Worm (Caenorhabditis elegans) whole organism, L3 larva: Measurements from ENCODE around the gene best-22.
"Not testable (repeated sequence)": the region's sequence is repeated elsewhere in the genome, so short reads cannot be mapped to it uniquely, and the experiment has no call there.

Experiments used
- R02D3.7 ChIP-seq: fragments of 150-350 bp; optimal IDR thresholded peaks from 2 replicates; lab custom pipeline; 2014; ENCODE audit warnings: missing biosample characterization, missing genetic modification characterization
- ZK546.5 ChIP-seq: sonication (generic microtip); optimal IDR thresholded peaks from 2 replicates; lab custom pipeline; 2017; ENCODE audit warnings: missing biosample characterization, missing genetic modification characterization
- ama-1 ChIP-seq: fragments of 150-350 bp; optimal IDR thresholded peaks from 2 replicates; lab custom pipeline; 2018
- ceh-16 ChIP-seq: sonication (generic microtip); optimal IDR thresholded peaks from 2 replicates; lab custom pipeline; 2017; ENCODE audit warnings: missing biosample characterization, missing genetic modification characterization
- ceh-9 ChIP-seq: sonication (generic microtip); optimal IDR thresholded peaks from 2 replicates; lab custom pipeline; 2018; ENCODE audit warnings: missing biosample characterization, missing genetic modification characterization
- daf-12 ChIP-seq: fragments of 150-350 bp; optimal IDR thresholded peaks from 2 replicates; lab custom pipeline; 2014; ENCODE audit warnings: missing biosample characterization, missing genetic modification reagents, missing genetic modification characterization
- egl-5 ChIP-seq: fragments of 150-350 bp; optimal IDR thresholded peaks from 2 replicates; lab custom pipeline; 2017; ENCODE audit warnings: missing biosample characterization, missing genetic modification reagents, missing genetic modification characterization, inconsistent platforms
- elt-1 ChIP-seq: fragments of 150-350 bp; optimal IDR thresholded peaks from 2 replicates; lab custom pipeline; 2014; ENCODE audit warnings: missing biosample characterization, missing genetic modification characterization
- elt-2 ChIP-seq: sonication (generic microtip); optimal IDR thresholded peaks from 2 replicates; lab custom pipeline; 2016; ENCODE audit warnings: missing genetic modification reagents, mild to moderate bottlenecking, missing genetic modification characterization, missing compliant biosample characterization
- eor-1 ChIP-seq, 2 experiments: fragments of 150-350 bp; optimal IDR thresholded peaks; 2 replicates each; lab custom pipeline; 2014 to 2018; ENCODE audit warnings: missing biosample characterization in 2 of 2, missing genetic modification characterization in 2 of 2
- hmg-11 ChIP-seq: sonication (generic microtip); optimal IDR thresholded peaks from 2 replicates; lab custom pipeline; 2016; ENCODE audit warnings: missing genetic modification characterization, missing compliant biosample characterization
- lin-15B ChIP-seq: fragments of 150-350 bp; optimal IDR thresholded peaks from 2 replicates; lab custom pipeline; 2014; ENCODE audit warnings: missing biosample characterization, missing genetic modification characterization
- lin-39 ChIP-seq: fragments of 150-350 bp; optimal IDR thresholded peaks from 2 replicates; lab custom pipeline; 2018; ENCODE audit warnings: missing biosample characterization, missing genetic modification reagents, missing genetic modification characterization
- lsy-12 ChIP-seq: sonication (generic microtip); optimal IDR thresholded peaks from 2 replicates; lab custom pipeline; 2016; ENCODE audit warnings: mild to moderate bottlenecking, missing genetic modification characterization, missing compliant biosample characterization
- mml-1 ChIP-seq: fragments of 150-350 bp; sonication (generic microtip); optimal IDR thresholded peaks from 3 replicates; lab custom pipeline; 2014; ENCODE audit warnings: missing biosample characterization, missing genetic modification characterization
- nfya-1 ChIP-seq: sonication (generic microtip); optimal IDR thresholded peaks from 2 replicates; lab custom pipeline; 2017; ENCODE audit warnings: missing genetic modification characterization, mild to moderate bottlenecking, missing compliant biosample characterization, antibody characterized with exemption, moderate library complexity; ENCODE audit not compliant: insufficient read depth
- nhr-11 ChIP-seq: fragments of 150-350 bp; optimal IDR thresholded peaks from 2 replicates; lab custom pipeline; 2014; ENCODE audit warnings: missing biosample characterization, missing genetic modification characterization
- nhr-12 ChIP-seq: fragments of 150-350 bp; optimal IDR thresholded peaks from 2 replicates; lab custom pipeline; 2014; ENCODE audit warnings: missing biosample characterization, missing genetic modification characterization
- nhr-23 ChIP-seq: fragments of 150-350 bp; optimal IDR thresholded peaks from 2 replicates; lab custom pipeline; 2014; ENCODE audit warnings: missing biosample characterization, missing genetic modification reagents, missing genetic modification characterization
- nhr-25 ChIP-seq: sonication (generic microtip); optimal IDR thresholded peaks from 2 replicates; lab custom pipeline; 2017; ENCODE audit warnings: missing biosample characterization, missing genetic modification characterization
- nhr-28 ChIP-seq: fragments of 150-350 bp; optimal IDR thresholded peaks from 2 replicates; lab custom pipeline; 2014; ENCODE audit warnings: missing biosample characterization, missing genetic modification characterization
- nhr-43 ChIP-seq: sonication (generic microtip); optimal IDR thresholded peaks from 2 replicates; lab custom pipeline; 2016; ENCODE audit warnings: mild to moderate bottlenecking, missing genetic modification characterization, missing compliant biosample characterization; ENCODE audit not compliant: poor library complexity, severe bottlenecking
- nhr-67 ChIP-seq: fragments of 150-350 bp; optimal IDR thresholded peaks from 2 replicates; lab custom pipeline; 2014; ENCODE audit warnings: missing biosample characterization, missing genetic modification characterization
- nhr-76 ChIP-seq: fragments of 150-350 bp; sonication (generic microtip); optimal IDR thresholded peaks from 5 replicates; lab custom pipeline; 2014; ENCODE audit warnings: missing biosample characterization, missing genetic modification characterization
- nhr-77 ChIP-seq: fragments of 150-350 bp; optimal IDR thresholded peaks from 2 replicates; lab custom pipeline; 2014; ENCODE audit warnings: missing biosample characterization, missing genetic modification characterization
- pha-4 ChIP-seq: fragments of 150-350 bp; optimal IDR thresholded peaks from 2 replicates; lab custom pipeline; 2014; ENCODE audit warnings: missing biosample characterization, missing genetic modification reagents, missing genetic modification characterization
- pqm-1 ChIP-seq: fragments of 150-350 bp; optimal IDR thresholded peaks from 2 replicates; lab custom pipeline; 2017; ENCODE audit warnings: missing biosample characterization, missing genetic modification characterization, inconsistent platforms
- skn-1 ChIP-seq: fragments of 150-350 bp; optimal IDR thresholded peaks from 2 replicates; lab custom pipeline; 2014; ENCODE audit warnings: missing biosample characterization, missing genetic modification characterization
- snpc-4 ChIP-seq: fragments of 150-350 bp; optimal IDR thresholded peaks from 2 replicates; lab custom pipeline; 2014; ENCODE audit warnings: missing biosample characterization, missing genetic modification characterization
- unc-39 ChIP-seq: sonication (generic microtip); optimal IDR thresholded peaks from 4 replicates; lab custom pipeline; 2017; ENCODE audit warnings: missing biosample characterization, missing genetic modification characterization
- unc-62 ChIP-seq: fragments of 150-350 bp; sonication (generic microtip); optimal IDR thresholded peaks from 4 replicates; lab custom pipeline; 2014; ENCODE audit warnings: missing biosample characterization, missing genetic modification reagents, missing genetic modification characterization
- ztf-11 ChIP-seq: fragments of 150-350 bp; optimal IDR thresholded peaks from 2 replicates; lab custom pipeline; 2014; ENCODE audit warnings: missing biosample characterization, missing genetic modification characterization
- ztf-4 ChIP-seq: fragments of 150-350 bp; optimal IDR thresholded peaks from 2 replicates; lab custom pipeline; 2014; ENCODE audit warnings: missing biosample characterization, missing genetic modification characterization

best-22 gene

ce11 chrIV:12326932-12327331 is 22.8 kb upstream of the best-22 start, which contains the start of gene F19B6.3:
Gene F19B6.3 (plus strand): TSS chrIV:12327232.
- TF ChIP-seq ama-1 (lab: Kevin White, UChicago); lsy-12 (tag; lab: Kevin White, UChicago); ztf-11 (tag; lab: Kevin White, UChicago): not testable (repeated sequence)

ce11 chrIV:12330840-12331359 is 18.8 kb upstream of the best-22 start, which contains the start of gene ufd-1:
Gene ufd-1 (minus strand): TSS chrIV:12330890.
- TF ChIP-seq nhr-23 (tag; lab: Kevin White, UChicago) (peak; percentile 51), ZK546.5 (tag; lab: Kevin White, UChicago) (no peak), lin-15B (tag; lab: Kevin White, UChicago) (peak; percentile 7), egl-5 (tag; lab: Kevin White, UChicago) (no peak), lsy-12 (tag; lab: Kevin White, UChicago) (no peak), R02D3.7 (tag; lab: Kevin White, UChicago) (no peak), ztf-4 (tag; lab: Kevin White, UChicago) (no peak), elt-1 (tag; lab: Kevin White, UChicago) (no peak), ceh-9 (tag; lab: Kevin White, UChicago) (no peak), daf-12 (tag; lab: Kevin White, UChicago) (no peak), nhr-12 (tag; lab: Kevin White, UChicago) (no peak), nhr-11 (tag; lab: Kevin White, UChicago) (no peak), unc-62 (GFP tag; lab: Kevin White, UChicago) (no peak), eor-1 (tag; optimal IDR thresholded peaks at IDR 0.05; lab: Kevin White, UChicago) (no peak), skn-1 (tag; lab: Kevin White, UChicago) (peak; percentile 58), hmg-11 (tag; lab: Kevin White, UChicago) (no peak), unc-39 (no peak), ceh-16 (tag; lab: Kevin White, UChicago) (no peak), nhr-28 (tag; lab: Kevin White, UChicago) (no peak), nhr-43 (tag; lab: Kevin White, UChicago) (no peak), nhr-67 (tag; lab: Kevin White, UChicago) (no peak), nhr-76 (tag; lab: Kevin White, UChicago) (no peak), nhr-77 (no peak), pqm-1 (no peak), nhr-25 (tag; lab: Kevin White, UChicago) (peak; percentile 25)

- TF ChIP-seq elt-1 (tag; lab: Kevin White, UChicago) (peak; percentile 36), mml-1 (no peak), elt-2 (tag; lab: Kevin White, UChicago) (peak; percentile 27), hmg-11 (tag; lab: Kevin White, UChicago) (no peak)
Measured at ce11 chrIV:12334142-12334541, 15.6 kb upstream of the best-22 start.

ce11 chrIV:12334708-12335107 is 15.0 kb upstream of the best-22 start:
- TF ChIP-seq nfya-1 (tag; lab: Kevin White, UChicago) (peak; percentile 25), nhr-12 (tag; lab: Kevin White, UChicago) (no peak), pha-4 (peak; percentile 36)
- TF ChIP-seq, all 47 proteins: peak for 2

- TF ChIP-seq egl-5 (tag; lab: Kevin White, UChicago): no peak
- TF ChIP-seq pha-4: peak; percentile 27
- TF ChIP-seq pqm-1: no peak
- peak; percentile 9 for TF ChIP-seq lin-39 (tag; lab: Kevin White, UChicago)
- peak; percentile 37 for TF ChIP-seq nfya-1 (tag; lab: Kevin White, UChicago)
- TF ChIP-seq ceh-9 (tag; lab: Kevin White, UChicago): no peak
- TF ChIP-seq nhr-23 (tag; lab: Kevin White, UChicago): no peak
- TF ChIP-seq skn-1 (tag; lab: Kevin White, UChicago): no peak
- TF ChIP-seq snpc-4 (tag; lab: Kevin White, UChicago): peak; percentile 16
- peak; percentile 44 for TF ChIP-seq nhr-25 (tag; lab: Kevin White, UChicago)
- peak; percentile 25 for TF ChIP-seq lin-15B (tag; lab: Kevin White, UChicago)
- no peak for TF ChIP-seq elt-2 (tag; lab: Kevin White, UChicago)
- peak; percentile 40 for TF ChIP-seq hmg-11 (tag; lab: Kevin White, UChicago)
- no peak for TF ChIP-seq nhr-43 (tag; lab: Kevin White, UChicago)
- TF ChIP-seq ZK546.5 (tag; lab: Kevin White, UChicago): no peak
- TF ChIP-seq, all 47 proteins: peak for 7
Measured at ce11 chrIV:12335248-12335647, 14.5 kb upstream of the best-22 start.
